Fruit fly (Drosophila melanogaster): ENCODE measurements around the gene CG13731.

DNA sequence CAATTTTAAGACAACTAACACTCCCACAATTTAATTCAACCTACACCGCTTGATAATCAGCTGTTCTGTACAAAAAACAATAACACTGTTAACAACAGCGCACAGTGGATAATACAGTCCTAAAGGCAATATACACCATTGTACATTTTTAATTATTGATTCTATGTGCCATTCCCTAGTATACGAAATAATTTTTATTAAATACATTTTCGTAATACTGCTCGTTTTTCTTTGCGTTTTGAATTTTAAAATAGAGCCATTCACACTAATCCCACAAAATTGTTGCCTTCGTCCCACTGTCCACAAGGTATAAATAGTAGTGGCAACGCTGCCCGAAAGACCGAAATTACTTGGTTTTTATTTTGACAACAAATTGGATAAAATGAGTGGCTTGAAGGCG, 44.8 kb upstream of the CG13731 start, which contains the start of the genes Coq4 and CG32176:
- TF ChIP-seq pan (optimal IDR thresholded peaks at IDR 0.05) (no peak), CG8478 (optimal IDR thresholded peaks at IDR 0.05) (no peak), Dll (optimal IDR thresholded peaks at IDR 0.05) (no peak), EcR (GFP tag; optimal IDR thresholded peaks at IDR 0.05) (no peak), psq (optimal IDR thresholded peaks at IDR 0.05) (no peak)

Measured in whole organism.